Fruit fly (Drosophila melanogaster) whole organism, wandering third instar larva: ENCODE measurements around the gene Drsl3.

Experiments used
- Abd-B ChIP-seq: fragments of >200 bp; optimal IDR thresholded peaks from 2 replicates; lab custom pipeline; 2017; ENCODE audit warnings: missing biosample characterization, missing genetic modification characterization
- CG32264 ChIP-seq: fragments of 200-800 bp; sonication (Bioruptor generic); optimal IDR thresholded peaks from 2 replicates; lab custom pipeline; 2016; ENCODE audit warnings: missing biosample characterization, missing genetic modification characterization
- CG9705 ChIP-seq: fragments of 200-800 bp; sonication (Bioruptor generic); optimal IDR thresholded peaks from 2 replicates; lab custom pipeline; 2018; ENCODE audit warnings: missing biosample characterization, mild to moderate bottlenecking, missing genetic modification characterization
- CrebA ChIP-seq: fragments of 200-800 bp; sonication (Bioruptor generic); optimal IDR thresholded peaks from 2 replicates; lab custom pipeline; 2016; ENCODE audit warnings: missing biosample characterization, mild to moderate bottlenecking, missing genetic modification characterization, borderline replicate concordance
- Dfd ChIP-seq: fragments of >200 bp; optimal IDR thresholded peaks from 2 replicates; lab custom pipeline; 2017; ENCODE audit warnings: missing biosample characterization, missing genetic modification characterization
- Dif ChIP-seq: fragments of 200-275, 200-300 bp; sonication (Bioruptor generic); optimal IDR thresholded peaks from 2 replicates; lab custom pipeline; 2018; ENCODE audit warnings: missing biosample characterization, missing genetic modification characterization; ENCODE audit not compliant: partially characterized antibody
- GATAd ChIP-seq: sonication (Bioruptor generic); optimal IDR thresholded peaks from 2 replicates; lab custom pipeline; 2016; ENCODE audit warnings: missing biosample characterization, missing genetic modification characterization
- HLH106 ChIP-seq: fragments of 200-800 bp; optimal IDR thresholded peaks from 3 replicates; lab custom pipeline; 2019; ENCODE audit warnings: missing biosample characterization, mild to moderate bottlenecking, missing genetic modification characterization, moderate library complexity
- Hnf4 ChIP-seq: fragments of 200-800 bp; sonication (Bioruptor generic); optimal IDR thresholded peaks from 2 replicates; lab custom pipeline; 2016; ENCODE audit warnings: missing biosample characterization, mild to moderate bottlenecking, missing genetic modification characterization
- Hr78 ChIP-seq: fragments of >200 bp; optimal IDR thresholded peaks from 2 replicates; lab custom pipeline; 2017; ENCODE audit warnings: missing biosample characterization, missing genetic modification characterization
- Hr83 ChIP-seq: fragments of 200-300 bp; sonication (Bioruptor generic); optimal IDR thresholded peaks from 2 replicates; lab custom pipeline; 2016; ENCODE audit warnings: missing biosample characterization, mild to moderate bottlenecking, missing genetic modification characterization, moderate library complexity; ENCODE audit not compliant: poor library complexity, severe bottlenecking
- Jra ChIP-seq: sonication (Bioruptor generic); optimal IDR thresholded peaks from 2 replicates; lab custom pipeline; 2016; ENCODE audit warnings: missing biosample characterization, missing genetic modification characterization
- Mio ChIP-seq: sonication (Bioruptor generic); optimal IDR thresholded peaks from 2 replicates; lab custom pipeline; 2016; ENCODE audit warnings: missing biosample characterization, missing genetic modification characterization
- Myc ChIP-seq: fragments of >200 bp; optimal IDR thresholded peaks from 2 replicates; lab custom pipeline; 2017
- N ChIP-seq: fragments of >200 bp; optimal IDR thresholded peaks from 2 replicates; lab custom pipeline; 2018; ENCODE audit warnings: missing biosample characterization, missing external identifiers, missing genetic modification characterization
- OdsH ChIP-seq: fragments of 200-800 bp; sonication (Bioruptor generic); optimal IDR thresholded peaks from 2 replicates; lab custom pipeline; 2016; ENCODE audit warnings: missing biosample characterization, mild to moderate bottlenecking, missing genetic modification characterization
- Rel ChIP-seq, 2 experiments: fragments of 200-800 bp; sonication (Bioruptor generic) in 1 of 2; optimal IDR thresholded peaks; 2 replicates in 1 of 2; 3 replicates in 1 of 2; lab custom pipeline; 2016 to 2019; ENCODE audit warnings: mild to moderate bottlenecking in 2 of 2, missing biosample characterization in 2 of 2, missing genetic modification characterization in 2 of 2, moderate library complexity in 1 of 2
- Sp1 ChIP-seq: fragments of 200-800 bp; sonication (Bioruptor generic); optimal IDR thresholded peaks from 3 replicates; lab custom pipeline; 2019; ENCODE audit warnings: missing biosample characterization, mild to moderate bottlenecking, missing genetic modification characterization, moderate library complexity
- br ChIP-seq: fragments of 200-800 bp; sonication (Bioruptor generic); optimal IDR thresholded peaks from 2 replicates; lab custom pipeline; 2016; ENCODE audit warnings: missing biosample characterization, missing genetic modification characterization
- brk ChIP-seq: fragments of 200-800 bp; sonication (Bioruptor generic); optimal IDR thresholded peaks from 2 replicates; lab custom pipeline; 2016; ENCODE audit warnings: missing biosample characterization, mild to moderate bottlenecking, missing genetic modification characterization
- dl ChIP-seq, 2 experiments: fragments of 175-275, 200-275 bp in 1 of 2; fragments of 200-275 bp in 1 of 2; sonication (Bioruptor generic); optimal IDR thresholded peaks; lab custom pipeline; 2018; ENCODE audit warnings: mild to moderate bottlenecking in 2 of 2, missing biosample characterization in 2 of 2, missing genetic modification characterization in 2 of 2, moderate library complexity in 2 of 2; ENCODE audit not compliant: partially characterized antibody in 2 of 2, insufficient read depth in 1 of 2
- dmrt93B ChIP-seq: fragments of 200-800 bp; sonication (Bioruptor generic); optimal IDR thresholded peaks from 2 replicates; lab custom pipeline; 2018; ENCODE audit warnings: missing biosample characterization, mild to moderate bottlenecking, missing genetic modification characterization
- dsf ChIP-seq: sonication (Bioruptor generic); optimal IDR thresholded peaks from 2 replicates; lab custom pipeline; 2016; ENCODE audit warnings: missing biosample characterization, missing genetic modification characterization, borderline replicate concordance
- ey ChIP-seq: fragments of 200-800 bp; sonication (Bioruptor generic); optimal IDR thresholded peaks from 2 replicates; lab custom pipeline; 2016; ENCODE audit warnings: missing biosample characterization, missing genetic modification characterization
- foxo ChIP-seq, 2 experiments: fragments of 200-800 bp; sonication (Bioruptor generic); optimal IDR thresholded peaks; 2 replicates in 1 of 2; 3 replicates in 1 of 2; lab custom pipeline; 2016 to 2017; ENCODE audit warnings: missing biosample characterization in 2 of 2, missing genetic modification characterization in 2 of 2
- fru ChIP-seq: fragments of 200-800 bp; sonication (Bioruptor generic); optimal IDR thresholded peaks from 3 replicates; lab custom pipeline; 2016; ENCODE audit warnings: missing biosample characterization, mild to moderate bottlenecking, missing genetic modification characterization
- jim ChIP-seq: fragments of 175-275, 200-325 bp; sonication (Bioruptor generic); optimal IDR thresholded peaks from 2 replicates; lab custom pipeline; 2016; ENCODE audit warnings: missing biosample characterization, mild to moderate bottlenecking, missing genetic modification characterization
- pan ChIP-seq: fragments of >200 bp; optimal IDR thresholded peaks from 2 replicates; lab custom pipeline; 2017
- psq ChIP-seq: fragments of 200-800 bp; sonication (Bioruptor generic); optimal IDR thresholded peaks from 3 replicates; lab custom pipeline; 2017; ENCODE audit warnings: missing biosample characterization, mild to moderate bottlenecking, missing genetic modification characterization, moderate library complexity
- sage ChIP-seq: fragments of 200-800 bp; sonication (Bioruptor generic); optimal IDR thresholded peaks from 2 replicates; lab custom pipeline; 2016; ENCODE audit warnings: missing biosample characterization, mild to moderate bottlenecking, missing genetic modification characterization
- sv ChIP-seq: fragments of 200-800 bp; sonication (Bioruptor generic); optimal IDR thresholded peaks from 3 replicates; lab custom pipeline; 2016; ENCODE audit warnings: missing biosample characterization, missing genetic modification characterization
- tai ChIP-seq: sonication (Bioruptor generic); optimal IDR thresholded peaks from 2 replicates; lab custom pipeline; 2016; ENCODE audit warnings: missing biosample characterization, missing genetic modification characterization
- usp ChIP-seq: fragments of >200 bp; optimal IDR thresholded peaks from 2 replicates; lab custom pipeline; 2017; ENCODE audit warnings: missing biosample characterization, missing genetic modification characterization

Drsl3 gene

DNA sequence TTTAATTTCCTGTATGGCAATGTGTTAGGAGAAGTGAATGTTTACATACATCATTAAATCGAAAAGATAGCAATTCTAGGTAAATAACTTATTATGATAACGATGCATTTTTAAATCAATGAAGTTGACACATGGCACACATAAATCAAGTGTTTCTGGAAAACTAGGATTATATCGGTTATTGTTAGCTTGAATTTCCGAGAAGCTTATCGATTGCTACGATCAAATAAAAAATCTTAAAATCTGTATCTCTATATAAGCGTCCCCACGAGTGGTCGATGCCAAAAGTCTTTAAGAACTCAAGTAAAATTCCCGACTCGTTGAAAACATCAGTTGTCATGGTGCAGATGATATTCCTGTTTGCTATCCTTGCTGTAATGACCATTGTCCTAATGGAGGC is at the start of gene Drsl3:
Drsl3 (plus strand) TSS at position 301 of the 400 bp plus-strand sequence.
- no peak for TF ChIP-seq Hr78 (GFP tag; lab: Kevin White, UChicago)
- TF ChIP-seq pan = no peak
- no peak for TF ChIP-seq Sp1 (GFP tag; lab: Kevin White, UChicago)
- TF ChIP-seq dsf (GFP tag; lab: Kevin White, UChicago) = no peak
- no peak for TF ChIP-seq GATAd (GFP tag; lab: Kevin White, UChicago)
- no peak for TF ChIP-seq fru (GFP tag; lab: Kevin White, UChicago)
- no peak for TF ChIP-seq sage (GFP tag; lab: Kevin White, UChicago)
- TF ChIP-seq dl (GFP tag; optimal IDR thresholded peaks at IDR 0.05; lab: Kevin White, UChicago; ENCODE audit: insufficient read depth in 1 of 2, partially characterized antibody in 2 of 2) = no peak
- no peak for TF ChIP-seq brk (GFP tag; lab: Kevin White, UChicago)
- TF ChIP-seq N (GFP tag; lab: Kevin White, UChicago) = no peak
- no peak for TF ChIP-seq CG32264
- TF ChIP-seq tai (GFP tag; lab: Kevin White, UChicago) = no peak

DNA sequence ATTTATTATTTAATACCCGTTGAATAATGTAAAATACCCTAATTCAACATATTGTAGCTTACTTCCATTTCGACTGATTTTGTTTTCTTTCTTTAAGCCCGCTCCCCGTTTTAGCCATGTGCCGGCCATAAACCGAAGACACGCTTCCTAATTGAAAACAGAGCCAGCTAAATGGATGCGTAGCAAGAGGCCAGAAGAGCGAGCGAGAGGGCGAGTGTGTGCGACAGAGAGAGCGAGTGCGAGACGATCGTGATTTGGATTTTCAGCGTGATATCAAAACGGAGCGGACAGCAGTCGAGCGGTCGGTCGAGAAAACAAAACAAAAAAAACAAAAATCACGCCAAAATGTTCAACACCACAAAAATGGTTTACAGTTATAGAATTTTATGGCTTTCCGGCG is 48.5 kb upstream of the Drsl3 start:
- TF ChIP-seq dmrt93B (GFP tag; lab: Kevin White, UChicago) (no peak), br (GFP tag; lab: Kevin White, UChicago) (no peak), OdsH (no peak), Myc (no peak), GATAd (GFP tag; lab: Kevin White, UChicago) (no peak), CrebA (GFP tag; lab: Kevin White, UChicago) (no peak), pan (no peak), Dif (GFP tag; lab: Kevin White, UChicago) (no peak), jim (GFP tag; lab: Kevin White, UChicago) (no peak), sv (GFP tag; lab: Kevin White, UChicago) (no peak), Hr83 (GFP tag; lab: Kevin White, UChicago) (no peak), Hnf4 (no peak), tai (GFP tag; lab: Kevin White, UChicago) (no peak), Sp1 (GFP tag; lab: Kevin White, UChicago) (no peak), Dfd (GFP tag; lab: Kevin White, UChicago) (no peak), Mio (GFP tag; lab: Kevin White, UChicago) (no peak)

DNA sequence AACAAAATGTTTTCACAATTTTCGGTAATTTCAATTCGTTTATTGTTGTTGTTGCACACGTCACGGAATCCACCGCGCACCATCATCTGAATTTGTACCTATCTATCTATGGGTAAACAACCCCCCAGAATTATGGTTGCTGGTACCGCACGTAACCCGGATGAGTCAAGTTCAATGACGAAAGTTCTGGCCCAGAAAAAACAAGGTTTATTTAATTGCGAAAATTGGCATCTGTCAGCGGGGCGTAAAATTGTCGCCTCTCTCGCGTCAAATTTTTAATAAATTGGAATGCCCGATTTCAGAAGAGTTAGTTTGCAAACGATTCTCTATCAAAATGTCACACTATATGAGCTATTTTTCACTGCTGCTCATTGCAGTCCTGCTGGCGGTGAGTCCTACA is 46.6 kb upstream of the Drsl3 start, which contains the start of gene CG34265:
CG34265 (plus strand) TSS at position 301 of the 400 bp plus-strand sequence.
- no peak for TF ChIP-seq usp (GFP tag; lab: Kevin White, UChicago)
- no peak for TF ChIP-seq Jra
- TF ChIP-seq br (GFP tag; lab: Kevin White, UChicago) = no peak
- TF ChIP-seq foxo (GFP tag; optimal IDR thresholded peaks at IDR 0.05; lab: Kevin White, UChicago) = no peak
- TF ChIP-seq CG9705 (GFP tag; lab: Kevin White, UChicago) = no peak
- TF ChIP-seq Dif (GFP tag; lab: Kevin White, UChicago) = no peak
- TF ChIP-seq Rel (GFP tag; optimal IDR thresholded peaks at IDR 0.05; lab: Kevin White, UChicago) = no peak
- TF ChIP-seq Rel (tag; optimal IDR thresholded peaks at IDR 0.05; lab: Kevin White, UChicago) = no peak
- TF ChIP-seq dsf (GFP tag; lab: Kevin White, UChicago) = no peak
- TF ChIP-seq psq (GFP tag; lab: Kevin White, UChicago) = no peak
- no peak for TF ChIP-seq ey (GFP tag; lab: Kevin White, UChicago)
- TF ChIP-seq Hnf4 = no peak
- no peak for TF ChIP-seq CG32264
- TF ChIP-seq Abd-B (GFP tag; lab: Kevin White, UChicago) = no peak
- TF ChIP-seq, all 38 proteins: peak for 0

DNA sequence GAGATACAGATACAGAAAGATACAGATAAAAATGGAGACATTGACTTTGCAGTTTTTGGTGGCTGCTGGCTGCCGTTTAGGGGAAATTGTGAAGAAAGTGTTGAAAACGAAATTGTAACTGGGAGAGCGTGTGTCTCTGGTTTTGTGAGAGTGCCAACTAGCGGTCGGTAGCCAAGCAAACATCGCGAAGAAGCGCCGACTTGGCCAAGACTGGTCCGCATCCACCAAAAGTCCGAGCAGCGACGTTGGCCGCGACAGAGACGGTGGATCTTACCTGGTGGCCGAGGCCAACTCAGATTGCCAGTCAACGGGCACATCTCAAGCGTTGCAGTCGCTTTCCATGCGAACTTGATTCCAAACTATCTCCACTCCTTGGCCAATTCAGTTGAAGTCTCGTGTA is 44.1 kb upstream of the Drsl3 start, which contains the start of gene CG14960:
CG14960 (plus strand) TSS at position 301 of the 400 bp plus-strand sequence.
- no peak for TF ChIP-seq HLH106 (tag; lab: Kevin White, UChicago)
